Worm (Caenorhabditis elegans): ENCODE data around the gene math-8.

math-8 gene

ce11 chrII:1901981-1902380 is 13.0 kb upstream of the math-8 start, which contains the start of gene math-23:
Gene math-23 (plus strand): TSS chrII:1902281.
- TF ChIP-seq nhr-77 (tag; optimal IDR thresholded peaks at IDR 0.05) (no peak), elt-2 (tag; optimal IDR thresholded peaks at IDR 0.05) (no peak), mdl-1 (tag; optimal IDR thresholded peaks at IDR 0.05) (no peak), nhr-12 (tag; optimal IDR thresholded peaks at IDR 0.05) (no peak), nhr-43 (tag; optimal IDR thresholded peaks at IDR 0.05; ENCODE audit: poor library complexity, severe bottlenecking) (no peak), egl-27 (tag; optimal IDR thresholded peaks at IDR 0.05) (no peak), skn-1 (tag; optimal IDR thresholded peaks at IDR 0.05) (no peak), mml-1 (tag; optimal IDR thresholded peaks at IDR 0.05) (no peak), ceh-28 (tag; optimal IDR thresholded peaks at IDR 0.05) (no peak), pqm-1 (tag; optimal IDR thresholded peaks at IDR 0.05) (no peak), jun-1 (tag; optimal IDR thresholded peaks at IDR 0.05) (no peak), fkh-2 (tag; optimal IDR thresholded peaks at IDR 0.05) (no peak), unc-62 (GFP tag; optimal IDR thresholded peaks at IDR 0.05) (no peak), R02D3.7 (tag; optimal IDR thresholded peaks at IDR 0.05) (no peak), hmg-11 (tag; optimal IDR thresholded peaks at IDR 0.05) (no peak), lsy-12 (tag; optimal IDR thresholded peaks at IDR 0.05) (no peak)

- TF ChIP-seq sea-2 (GFP tag; optimal IDR thresholded peaks at IDR 0.05), result no peak
- TF ChIP-seq eor-1 (tag; optimal IDR thresholded peaks at IDR 0.05), result no peak
- no peak for TF ChIP-seq skn-1 (tag; optimal IDR thresholded peaks at IDR 0.05)
- TF ChIP-seq nhr-23 (tag; optimal IDR thresholded peaks at IDR 0.05), result no peak
- no peak for TF ChIP-seq snpc-4 (tag; optimal IDR thresholded peaks at IDR 0.05)
- TF ChIP-seq jun-1 (tag; optimal IDR thresholded peaks at IDR 0.05), result no peak
These were observed 11.0 kb upstream of the math-8 start, which contains the start of gene math-24 for ce11 chrII:1899934-1900333. Gene math-24 (plus strand): TSS chrII:1900234.

- TF ChIP-seq eor-1 (tag; optimal IDR thresholded peaks at IDR 0.05) (no peak), elt-3 (tag; optimal IDR thresholded peaks at IDR 0.05) (no peak), elt-2 (tag; optimal IDR thresholded peaks at IDR 0.05) (peak; percentile 19), ama-1 (optimal IDR thresholded peaks at IDR 0.05) (no peak), nhr-11 (tag; optimal IDR thresholded peaks at IDR 0.05) (no peak), nhr-28 (tag; optimal IDR thresholded peaks at IDR 0.05) (no peak), zag-1 (tag; optimal IDR thresholded peaks at IDR 0.05) (no peak)
These were observed 9.0 kb upstream of the math-8 start, which contains the start of gene C46F9.6 for ce11 chrII:1897936-1898335. Gene C46F9.6 (plus strand): TSS chrII:1898236.

ce11 chrII:1895762-1896161 is 6.8 kb upstream of the math-8 start, which contains the start of gene math-25:
Gene math-25 (plus strand): TSS chrII:1896062.
- TF ChIP-seq unc-39 (tag; optimal IDR thresholded peaks at IDR 0.05), result no peak
- no peak for TF ChIP-seq fkh-2 (tag; optimal IDR thresholded peaks at IDR 0.05)
- no peak for TF ChIP-seq hmg-11 (tag; optimal IDR thresholded peaks at IDR 0.05)
- no peak for TF ChIP-seq nhr-43 (tag; optimal IDR thresholded peaks at IDR 0.05; ENCODE audit: poor library complexity, severe bottlenecking)
- TF ChIP-seq elt-3 (tag; optimal IDR thresholded peaks at IDR 0.05), result no peak
- TF ChIP-seq zag-1 (tag; optimal IDR thresholded peaks at IDR 0.05), result no peak
- TF ChIP-seq nhr-237 (tag; optimal IDR thresholded peaks at IDR 0.05), result no peak
- TF ChIP-seq ztf-4 (tag; optimal IDR thresholded peaks at IDR 0.05), result no peak
- no peak for TF ChIP-seq egl-5 (tag; optimal IDR thresholded peaks at IDR 0.05)
- TF ChIP-seq snpc-4 (tag; optimal IDR thresholded peaks at IDR 0.05), result no peak
- no peak for TF ChIP-seq ceh-28 (tag; optimal IDR thresholded peaks at IDR 0.05)
- TF ChIP-seq tbx-2 (tag; optimal IDR thresholded peaks at IDR 0.05), result no peak
- TF ChIP-seq nhr-23 (tag; optimal IDR thresholded peaks at IDR 0.05), result no peak
- no peak for TF ChIP-seq ceh-9 (tag; optimal IDR thresholded peaks at IDR 0.05)
- TF ChIP-seq unc-62 (GFP tag; optimal IDR thresholded peaks at IDR 0.05), result no peak
- TF ChIP-seq ceh-82 (tag; optimal IDR thresholded peaks at IDR 0.05), result no peak
- no peak for TF ChIP-seq nhr-11 (tag; optimal IDR thresholded peaks at IDR 0.05)
- no peak for TF ChIP-seq nhr-76 (tag; optimal IDR thresholded peaks at IDR 0.05)
- no peak for TF ChIP-seq fkh-10 (GFP tag; optimal IDR thresholded peaks at IDR 0.05)

- TF ChIP-seq fkh-10 (GFP tag; optimal IDR thresholded peaks at IDR 0.05) (no peak), nhr-77 (tag; optimal IDR thresholded peaks at IDR 0.05) (no peak), nhr-23 (tag; optimal IDR thresholded peaks at IDR 0.05) (no peak), daf-12 (tag; optimal IDR thresholded peaks at IDR 0.05) (no peak)
These were observed 6.3 kb upstream of the math-8 start, which contains the start of gene C46F9.5 for ce11 chrII:1895278-1895677. Gene C46F9.5 (plus strand): TSS chrII:1895578.
